Fruit fly (Drosophila melanogaster) whole organism, wandering third instar larva: ENCODE results near the gene ND-24L.

Experiments
- Dfd ChIP-seq: fragments of >200 bp; optimal IDR thresholded peaks from 2 replicates; lab custom pipeline; 2017; ENCODE audit warnings: missing biosample characterization, missing genetic modification characterization
- Myc ChIP-seq: fragments of >200 bp; optimal IDR thresholded peaks from 2 replicates; lab custom pipeline; 2017
- OdsH ChIP-seq: fragments of 200-800 bp; sonication (Bioruptor generic); optimal IDR thresholded peaks from 2 replicates; lab custom pipeline; 2016; ENCODE audit warnings: missing biosample characterization, mild to moderate bottlenecking, missing genetic modification characterization
- brk ChIP-seq: fragments of 200-800 bp; sonication (Bioruptor generic); optimal IDR thresholded peaks from 2 replicates; lab custom pipeline; 2016; ENCODE audit warnings: missing biosample characterization, mild to moderate bottlenecking, missing genetic modification characterization
- psq ChIP-seq: fragments of 200-800 bp; sonication (Bioruptor generic); optimal IDR thresholded peaks from 3 replicates; lab custom pipeline; 2017; ENCODE audit warnings: missing biosample characterization, mild to moderate bottlenecking, missing genetic modification characterization, moderate library complexity
- usp ChIP-seq: fragments of >200 bp; optimal IDR thresholded peaks from 2 replicates; lab custom pipeline; 2017; ENCODE audit warnings: missing biosample characterization, missing genetic modification characterization

dm6 chr3L:17339756-17340155, 19.1 kb upstream of the ND-24L start:
- TF ChIP-seq usp: no peak
- no peak for TF ChIP-seq Dfd (GFP tag; lab: Kevin White, UChicago)
- no peak for TF ChIP-seq OdsH (GFP tag; lab: Kevin White, UChicago)
- TF ChIP-seq brk: no peak
- TF ChIP-seq psq (GFP tag; lab: Kevin White, UChicago): no peak
- TF ChIP-seq Myc: no peak
